In genomic region chr3R:10520287-10521008, dm6 we compare ENCODE assay signal across 2 fruit fly cellular contexts.
TF ChIP-seq lines count a peak whose summit lies in the region.

No protein-coding gene starts in this region.

TF ChIP-seq in whole organism, embryonic, 481 proteins besides CTCF, POLR2A, EP300 and RAD21 (continued from another document and continues in another):
- TF ChIP-seq CG12942 (GFP tag; optimal IDR thresholded peaks at IDR 0.05; lab: Kevin White, UChicago), result no peak
- no peak for TF ChIP-seq Nf-YA (GFP tag; IDR thresholded peaks at IDR 0.05; lab: Robert Waterston, UW)
- TF ChIP-seq tx (GFP tag; optimal IDR thresholded peaks at IDR 0.05; lab: Kevin White, UChicago), result no peak
- TF ChIP-seq CG15696 (tag; optimal IDR thresholded peaks at IDR 0.05; lab: Kevin White, UChicago), result peak; percentile 18
- no peak for TF ChIP-seq nerfin-2 (GFP tag; IDR thresholded peaks at IDR 0.05; lab: Robert Waterston, UW; ENCODE audit: partially characterized antibody)
- TF ChIP-seq cato (GFP tag; optimal IDR thresholded peaks at IDR 0.05; lab: Kevin White, UChicago; ENCODE audit: borderline replicate concordance), result no peak
- peak; percentile 50 for TF ChIP-seq tap (tag; optimal IDR thresholded peaks at IDR 0.05; lab: Kevin White, UChicago)
- TF ChIP-seq Kr (GFP tag; optimal IDR thresholded peaks at IDR 0.05; lab: Kevin White, UChicago), result no peak
- TF ChIP-seq CG7928 (GFP tag; optimal IDR thresholded peaks at IDR 0.05; lab: Kevin White, UChicago), result no peak
- TF ChIP-seq scrt (GFP tag; optimal IDR thresholded peaks at IDR 0.05; lab: Kevin White, UChicago), result peak; percentile 31
- no peak for TF ChIP-seq tin (GFP tag; optimal IDR thresholded peaks at IDR 0.05; lab: Kevin White, UChicago)
- peak; percentile 34 for TF ChIP-seq exex (tag; optimal IDR thresholded peaks at IDR 0.05; lab: Kevin White, UChicago)
- TF ChIP-seq CG8944 (GFP tag; optimal IDR thresholded peaks at IDR 0.05; lab: Kevin White, UChicago), result no peak
- TF ChIP-seq cad (GFP tag; optimal IDR thresholded peaks at IDR 0.05; lab: Kevin White, UChicago), result no peak
- TF ChIP-seq bbx (GFP tag; IDR thresholded peaks at IDR 0.05; lab: Robert Waterston, UW; ENCODE audit: partially characterized antibody), result no peak
- TF ChIP-seq BtbVII (GFP tag; optimal IDR thresholded peaks at IDR 0.05; lab: Kevin White, UChicago), result peak; percentile 31
- TF ChIP-seq ranshi (GFP tag; IDR thresholded peaks at IDR 0.05; lab: Robert Waterston, UW), result peak; percentile 28; the same call in 1 of the 2 replicates
- no peak for TF ChIP-seq ken (GFP tag; IDR thresholded peaks at IDR 0.05; lab: Robert Waterston, UW)
- no peak for TF ChIP-seq nom (GFP tag; optimal IDR thresholded peaks at IDR 0.05; lab: Kevin White, UChicago)
- no peak for TF ChIP-seq CG4854 (GFP tag; optimal IDR thresholded peaks at IDR 0.05; lab: Kevin White, UChicago)
- peak; percentile 72 for TF ChIP-seq grau (tag; optimal IDR thresholded peaks at IDR 0.05; lab: Kevin White, UChicago)
- TF ChIP-seq Dll (GFP tag; IDR thresholded peaks at IDR 0.05; lab: Robert Waterston, UW; ENCODE audit: partially characterized antibody), result no peak
- TF ChIP-seq hth (optimal IDR thresholded peaks at IDR 0.05; lab: Kevin White, UChicago), result no peak
- TF ChIP-seq Ptx1 (GFP tag; IDR thresholded peaks at IDR 0.05; lab: Robert Waterston, UW), result peak; percentile 64
- TF ChIP-seq CG17568 (GFP tag; optimal IDR thresholded peaks at IDR 0.05; lab: Kevin White, UChicago), result no peak
- no peak for TF ChIP-seq CG30431 (GFP tag; optimal IDR thresholded peaks at IDR 0.05; lab: Kevin White, UChicago)
- TF ChIP-seq odd (GFP tag; optimal IDR thresholded peaks at IDR 0.05; lab: Kevin White, UChicago), result no peak
- TF ChIP-seq lilli (GFP tag; optimal IDR thresholded peaks at IDR 0.05; lab: Kevin White, UChicago), result peak; percentile 10
- peak; percentile 53; the same call in 2 of the 3 replicates for TF ChIP-seq tgo (GFP tag; IDR thresholded peaks at IDR 0.05; lab: Robert Waterston, UW)
- TF ChIP-seq da (GFP tag; optimal IDR thresholded peaks at IDR 0.05; lab: Kevin White, UChicago), result no peak
- TF ChIP-seq psq (GFP tag; optimal IDR thresholded peaks at IDR 0.05; lab: Kevin White, UChicago), result no peak
- TF ChIP-seq CG18011 (GFP tag; optimal IDR thresholded peaks at IDR 0.05; lab: Kevin White, UChicago), result no peak
- no peak for TF ChIP-seq mirr (GFP tag; optimal IDR thresholded peaks at IDR 0.05; lab: Kevin White, UChicago)
- no peak for TF ChIP-seq caup (GFP tag; optimal IDR thresholded peaks at IDR 0.05; lab: Kevin White, UChicago; ENCODE audit: severe bottlenecking)
- TF ChIP-seq dimm (GFP tag; IDR thresholded peaks at IDR 0.05; lab: Robert Waterston, UW), result no peak
- peak; percentile 17; the same call in 1 of the 2 replicates for TF ChIP-seq CG32532 (GFP tag; IDR thresholded peaks at IDR 0.05; lab: Robert Waterston, UW)
- TF ChIP-seq danr (GFP tag; IDR thresholded peaks at IDR 0.05; lab: Robert Waterston, UW), result no peak
- peak; percentile 41 for TF ChIP-seq CG6854 (GFP tag; optimal IDR thresholded peaks at IDR 0.05; lab: Kevin White, UChicago)
- TF ChIP-seq CG16779 (GFP tag; IDR thresholded peaks at IDR 0.05; lab: Robert Waterston, UW), result no peak
- TF ChIP-seq CG7372 (GFP tag; IDR thresholded peaks at IDR 0.05; lab: Robert Waterston, UW), result no peak
- no peak for TF ChIP-seq crp (GFP tag; optimal IDR thresholded peaks at IDR 0.05; lab: Kevin White, UChicago)
- TF ChIP-seq Adf1 (GFP tag; IDR thresholded peaks at IDR 0.05; lab: Robert Waterston, UW), result peak; percentile 13; the same call in 1 of the 2 replicates
- TF ChIP-seq sqz (GFP tag; optimal IDR thresholded peaks at IDR 0.05; lab: Kevin White, UChicago), result no peak
- TF ChIP-seq CG16813 (GFP tag; IDR thresholded peaks at IDR 0.05; lab: Robert Waterston, UW; ENCODE audit: partially characterized antibody), result no peak
- TF ChIP-seq Dbx (GFP tag; IDR thresholded peaks at IDR 0.05; lab: Robert Waterston, UW), result no peak
- TF ChIP-seq org-1 (GFP tag; optimal IDR thresholded peaks at IDR 0.05; lab: Kevin White, UChicago), result no peak
- peak; percentile 8 for TF ChIP-seq trem (tag; optimal IDR thresholded peaks at IDR 0.05; lab: Kevin White, UChicago)
- TF ChIP-seq Sin3A (optimal IDR thresholded peaks at IDR 0.05; lab: Kevin White, UChicago), result no peak
- no peak for TF ChIP-seq CG11247 (GFP tag; IDR thresholded peaks at IDR 0.05; lab: Robert Waterston, UW)
- no peak for TF ChIP-seq hkb (optimal IDR thresholded peaks at IDR 0.05; lab: Kevin White, UChicago)
- peak; percentile 58 for TF ChIP-seq hkb (GFP tag; IDR thresholded peaks at IDR 0.05; lab: Robert Waterston, UW)
- TF ChIP-seq Scr (GFP tag; IDR thresholded peaks at IDR 0.05; lab: Robert Waterston, UW; ENCODE audit: partially characterized antibody), result no peak
- peak; percentile 32 for TF ChIP-seq nerfin-1 (tag; optimal IDR thresholded peaks at IDR 0.05; lab: Kevin White, UChicago)
- peak; percentile 36 for TF ChIP-seq CG12104 (GFP tag; optimal IDR thresholded peaks at IDR 0.05; lab: Kevin White, UChicago)
- TF ChIP-seq CkIIα-i1 (GFP tag; IDR thresholded peaks at IDR 0.05; lab: Robert Waterston, UW), result no peak
- peak; percentile 39; the same call in 1 of the 3 replicates for TF ChIP-seq B-H1 (GFP tag; IDR thresholded peaks at IDR 0.05; lab: Robert Waterston, UW)
- peak; percentile 11 for TF ChIP-seq sd (tag; optimal IDR thresholded peaks at IDR 0.05; lab: Kevin White, UChicago)
- no peak for TF ChIP-seq so (GFP tag; IDR thresholded peaks at IDR 0.05; lab: Robert Waterston, UW)
- TF ChIP-seq Drgx (GFP tag; IDR thresholded peaks at IDR 0.05; lab: Robert Waterston, UW), result no peak
- TF ChIP-seq CG34224 (GFP tag; IDR thresholded peaks at IDR 0.05; lab: Robert Waterston, UW; ENCODE audit: partially characterized antibody), result no peak
- no peak for TF ChIP-seq ERR (GFP tag; optimal IDR thresholded peaks at IDR 0.05; lab: Kevin White, UChicago)
- TF ChIP-seq MTF-1 (GFP tag; optimal IDR thresholded peaks at IDR 0.05; lab: Kevin White, UChicago; ENCODE audit: borderline replicate concordance), result no peak
- no peak for TF ChIP-seq CG3995 (GFP tag; optimal IDR thresholded peaks at IDR 0.05; lab: Kevin White, UChicago)
- TF ChIP-seq inv (GFP tag; IDR thresholded peaks at IDR 0.05; lab: Robert Waterston, UW; ENCODE audit: partially characterized antibody), result no peak
- peak in 1 of 2 experiments; percentile 56 for TF ChIP-seq bsh (GFP tag; optimal IDR thresholded peaks at IDR 0.05; lab: Kevin White, UChicago)
- TF ChIP-seq CG2712 (tag; optimal IDR thresholded peaks at IDR 0.05; lab: Kevin White, UChicago), result peak; percentile 78

TF ChIP-seq in whole organism, prepupa, 60 proteins besides CTCF, POLR2A, EP300 and RAD21 (continued from another document):
- TF ChIP-seq Gug (GFP tag; IDR thresholded peaks at IDR 0.05; lab: Robert Waterston, UW) (no peak), Ets96B (tag; optimal IDR thresholded peaks at IDR 0.05; lab: Kevin White, UChicago) (no peak), Eip78C (GFP tag; lab: Kevin White, UChicago) (peak; percentile 52), CG8632 (GFP tag; optimal IDR thresholded peaks at IDR 0.05; lab: Kevin White, UChicago) (no peak), fkh (GFP tag; optimal IDR thresholded peaks at IDR 0.05; lab: Kevin White, UChicago) (peak; percentile 30), vri (GFP tag; optimal IDR thresholded peaks at IDR 0.05; lab: Kevin White, UChicago) (peak; percentile 64), CG4318 (GFP tag; optimal IDR thresholded peaks at IDR 0.05; lab: Kevin White, UChicago) (no peak), CG16779 (tag; optimal IDR thresholded peaks at IDR 0.05; lab: Kevin White, UChicago) (no peak), cyc (GFP tag; optimal IDR thresholded peaks at IDR 0.05; lab: Kevin White, UChicago) (no peak), CG7368 (GFP tag; optimal IDR thresholded peaks at IDR 0.05; lab: Kevin White, UChicago) (no peak), CG32006 (GFP tag; optimal IDR thresholded peaks at IDR 0.05; lab: Kevin White, UChicago) (peak; percentile 1), esn (GFP tag; optimal IDR thresholded peaks at IDR 0.05; lab: Kevin White, UChicago) (peak; percentile 45), achi (GFP tag; optimal IDR thresholded peaks at IDR 0.05; lab: Kevin White, UChicago) (peak; percentile 21), CG3032 (tag; optimal IDR thresholded peaks at IDR 0.05; lab: Kevin White, UChicago) (no peak), Hr39 (GFP tag; optimal IDR thresholded peaks at IDR 0.05; lab: Kevin White, UChicago) (peak; percentile 17), net (GFP tag; optimal IDR thresholded peaks at IDR 0.05; lab: Kevin White, UChicago) (no peak)
